Worm (Caenorhabditis elegans) whole organism, L3 larva: ENCODE measurements around the gene pdi-2.

Experiments used
- ZK546.5 ChIP-seq: sonication (generic microtip); optimal IDR thresholded peaks from 2 replicates; lab custom pipeline; 2017; ENCODE audit warnings: missing biosample characterization, missing genetic modification characterization
- ceh-82 ChIP-seq: fragments of 150-350 bp; optimal IDR thresholded peaks from 2 replicates; lab custom pipeline; 2014; ENCODE audit warnings: missing biosample characterization, missing genetic modification characterization
- ceh-9 ChIP-seq: sonication (generic microtip); optimal IDR thresholded peaks from 2 replicates; lab custom pipeline; 2018; ENCODE audit warnings: missing biosample characterization, missing genetic modification characterization
- egl-5 ChIP-seq: fragments of 150-350 bp; optimal IDR thresholded peaks from 2 replicates; lab custom pipeline; 2017; ENCODE audit warnings: missing biosample characterization, missing genetic modification reagents, missing genetic modification characterization, inconsistent platforms
- elt-3 ChIP-seq, 3 experiments: fragments of 150-350 bp in 1 of 3; sonication (generic microtip) in 2 of 3; optimal IDR thresholded peaks; 2 replicates in 2 of 3; 4 replicates in 1 of 3; lab custom pipeline; 2014 to 2017; ENCODE audit warnings: missing biosample characterization in 3 of 3, missing genetic modification characterization in 3 of 3
- fkh-10 ChIP-seq: sonication (generic microtip); optimal IDR thresholded peaks from 2 replicates; lab custom pipeline; 2017; ENCODE audit warnings: missing biosample characterization, missing genetic modification reagents, missing genetic modification characterization
- fos-1 ChIP-seq: fragments of 150-350 bp; optimal IDR thresholded peaks from 2 replicates; lab custom pipeline; 2014; ENCODE audit warnings: missing biosample characterization, missing genetic modification characterization
- nfya-1 ChIP-seq: sonication (generic microtip); optimal IDR thresholded peaks from 2 replicates; lab custom pipeline; 2017; ENCODE audit warnings: missing genetic modification characterization, mild to moderate bottlenecking, missing compliant biosample characterization, antibody characterized with exemption, moderate library complexity; ENCODE audit not compliant: insufficient read depth
- nhr-12 ChIP-seq: fragments of 150-350 bp; optimal IDR thresholded peaks from 2 replicates; lab custom pipeline; 2014; ENCODE audit warnings: missing biosample characterization, missing genetic modification characterization
- zag-1 ChIP-seq: fragments of 150-350 bp; optimal IDR thresholded peaks from 2 replicates; lab custom pipeline; 2014; ENCODE audit warnings: missing biosample characterization, missing genetic modification characterization
- ztf-11 ChIP-seq: fragments of 150-350 bp; optimal IDR thresholded peaks from 2 replicates; lab custom pipeline; 2014; ENCODE audit warnings: missing biosample characterization, missing genetic modification characterization
- ztf-4 ChIP-seq: fragments of 150-350 bp; optimal IDR thresholded peaks from 2 replicates; lab custom pipeline; 2014; ENCODE audit warnings: missing biosample characterization, missing genetic modification characterization

DNA sequence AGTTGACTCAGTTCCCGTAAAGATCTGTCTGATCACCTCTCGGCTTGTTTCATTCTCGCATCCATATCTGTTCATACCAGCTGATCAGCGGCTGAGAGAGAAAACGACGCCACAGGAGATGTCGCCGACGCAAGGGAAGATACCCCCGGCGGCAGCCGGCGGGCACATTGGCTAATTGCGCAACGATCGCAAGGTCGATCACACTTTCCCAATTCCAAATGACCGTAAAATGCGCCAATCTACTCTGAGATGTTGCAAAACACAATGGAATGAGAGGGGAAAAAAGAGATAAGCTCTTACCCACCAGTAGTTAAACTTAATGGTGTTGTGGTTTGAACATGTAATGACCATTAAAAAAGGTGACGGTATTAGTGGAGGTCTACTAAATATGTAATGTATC lies 27.0 kb downstream of the pdi-2 start:
- no peak for TF ChIP-seq elt-3 (tag; optimal IDR thresholded peaks at IDR 0.05; lab: Kevin White, UChicago)
- TF ChIP-seq nhr-12 (tag; lab: Kevin White, UChicago), result no peak
- TF ChIP-seq ztf-11 (tag; lab: Kevin White, UChicago), result no peak
- no peak for TF ChIP-seq ceh-82 (tag; lab: Kevin White, UChicago)
- no peak for TF ChIP-seq ZK546.5
- no peak for TF ChIP-seq ztf-4 (tag; lab: Kevin White, UChicago)
- no peak for TF ChIP-seq fos-1 (tag; lab: Kevin White, UChicago)
- no peak for TF ChIP-seq egl-5 (tag; lab: Kevin White, UChicago)
- no peak for TF ChIP-seq ceh-9 (tag; lab: Kevin White, UChicago)
- TF ChIP-seq nfya-1, result no peak
- TF ChIP-seq fkh-10 (GFP tag; lab: Kevin White, UChicago), result no peak
- no peak for TF ChIP-seq zag-1 (tag; lab: Kevin White, UChicago)
